Fruit fly (Drosophila melanogaster): ENCODE results near the gene CG34012.
A peak's percentile ranks its signal among the peaks of the same experiment; 100 is the strongest.

The CG34012 gene

dm6 chr3L:11064689-11065088 lies 44.6 kb downstream of the CG34012 start, which contains the start of the genes CG32075, CG45101 and SuUR (continued):
- TF ChIP-seq sob (GFP tag; IDR thresholded peaks at IDR 0.05) (peak; percentile 88), CG6765 (GFP tag; optimal IDR thresholded peaks at IDR 0.05) (peak; percentile 9), Lim3 (GFP tag; IDR thresholded peaks at IDR 0.05) (no peak), psq (GFP tag; optimal IDR thresholded peaks at IDR 0.05) (peak; percentile 56), CG7786 (GFP tag; optimal IDR thresholded peaks at IDR 0.05) (peak; percentile 90), CG34224 (GFP tag; IDR thresholded peaks at IDR 0.05; ENCODE audit: partially characterized antibody) (no peak), CG32767 (GFP tag; IDR thresholded peaks at IDR 0.05) (peak; percentile 80), B-H1 (GFP tag; IDR thresholded peaks at IDR 0.05) (peak; percentile 75), grn (GFP tag; optimal IDR thresholded peaks at IDR 0.05) (peak; percentile 24), CG6683 (GFP tag; optimal IDR thresholded peaks at IDR 0.05) (peak; percentile 39), CG16779 (GFP tag; IDR thresholded peaks at IDR 0.05) (peak; percentile 54; the same call in 1 of the 2 replicates), Gug (GFP tag; IDR thresholded peaks at IDR 0.05) (peak; percentile 84), CG11398 (GFP tag; optimal IDR thresholded peaks at IDR 0.05) (peak; percentile 46), Bdp1 (GFP tag; optimal IDR thresholded peaks at IDR 0.05) (peak; percentile 79), CG17568 (GFP tag; optimal IDR thresholded peaks at IDR 0.05) (no peak), CG2678 (tag; optimal IDR thresholded peaks at IDR 0.05) (peak; percentile 87), al (GFP tag; IDR thresholded peaks at IDR 0.05) (peak; percentile 88), nerfin-1 (tag; optimal IDR thresholded peaks at IDR 0.05) (peak; percentile 77), Gsc (GFP tag; IDR thresholded peaks at IDR 0.05) (peak; percentile 39; the same call in 1 of the 2 replicates), sd (tag; optimal IDR thresholded peaks at IDR 0.05) (peak; percentile 87), ttk (GFP tag; IDR thresholded peaks at IDR 0.05) (peak; percentile 81), CG13775 (GFP tag; optimal IDR thresholded peaks at IDR 0.05) (peak; percentile 93), C15 (GFP tag; IDR thresholded peaks at IDR 0.05) (peak; percentile 86), CG31441 (GFP tag; IDR thresholded peaks at IDR 0.05) (peak; percentile 68), lmd (GFP tag; IDR thresholded peaks at IDR 0.05) (peak; percentile 88), CG9437 (GFP tag; optimal IDR thresholded peaks at IDR 0.05) (peak; percentile 69), YL-1 (GFP tag; optimal IDR thresholded peaks at IDR 0.05) (peak; percentile 86), CG6854 (GFP tag; optimal IDR thresholded peaks at IDR 0.05) (peak; percentile 45), CG15696 (tag; optimal IDR thresholded peaks at IDR 0.05) (peak; percentile 84), CG4404 (GFP tag; IDR thresholded peaks at IDR 0.05) (peak; percentile 77), gfzf (GFP tag; optimal IDR thresholded peaks at IDR 0.05) (peak; percentile 5), grau (tag; optimal IDR thresholded peaks at IDR 0.05) (peak; percentile 88), slp2 (GFP tag; optimal IDR thresholded peaks at IDR 0.05) (peak; percentile 85), CG6689 (GFP tag; IDR thresholded peaks at IDR 0.05) (peak; percentile 88), Hr39 (optimal IDR thresholded peaks at IDR 0.05) (no peak), prd (optimal IDR thresholded peaks at IDR 0.05) (no peak), prd (GFP tag; IDR thresholded peaks at IDR 0.05) (peak; percentile 95), CG5245 (GFP tag; optimal IDR thresholded peaks at IDR 0.05) (peak; percentile 65), E2f2 (GFP tag; IDR thresholded peaks at IDR 0.05) (peak; percentile 78), bigmax (GFP tag; optimal IDR thresholded peaks at IDR 0.05) (no peak), CG3847 (GFP tag; IDR thresholded peaks at IDR 0.05) (peak; percentile 90), ftz-f1 (GFP tag; optimal IDR thresholded peaks at IDR 0.05) (peak; percentile 24), Dref (GFP tag; IDR thresholded peaks at IDR 0.05) (no peak), hb (GFP tag; IDR thresholded peaks at IDR 0.05; ENCODE audit: partially characterized antibody) (no peak), CG7745 (tag; optimal IDR thresholded peaks at IDR 0.05) (no peak), Ravus (GFP tag; IDR thresholded peaks at IDR 0.05) (peak; percentile 58), CG6791 (GFP tag; IDR thresholded peaks at IDR 0.05; ENCODE audit: partially characterized antibody) (no peak), Adf1 (GFP tag; IDR thresholded peaks at IDR 0.05) (peak; percentile 66), CG34422 (GFP tag; IDR thresholded peaks at IDR 0.05) (peak; percentile 90), Stat92E (GFP tag; optimal IDR thresholded peaks at IDR 0.05) (peak in 1 of 3 experiments; percentile 76), CG43689 (GFP tag; IDR thresholded peaks at IDR 0.05) (peak; percentile 50; the same call in 1 of the 2 replicates), Neu2 (GFP tag; optimal IDR thresholded peaks at IDR 0.05; ENCODE audit: borderline replicate concordance) (no peak)
